Fruit fly (Drosophila melanogaster): ENCODE results near the gene CG15387.

Gene CG15387

dm6 chr2L:2236722-2237121 is 10.6 kb upstream of the CG15387 start, which contains the start of gene Sec24CD (continued):
- TF ChIP-seq emc (GFP tag; optimal IDR thresholded peaks at IDR 0.05) (no peak), TFAM (GFP tag; optimal IDR thresholded peaks at IDR 0.05) (no peak), CG2116 (GFP tag; optimal IDR thresholded peaks at IDR 0.05) (peak; percentile 68), ato (GFP tag; IDR thresholded peaks at IDR 0.05; ENCODE audit: partially characterized antibody) (peak; percentile 98), h (optimal IDR thresholded peaks at IDR 0.05) (no peak), dimm (GFP tag; IDR thresholded peaks at IDR 0.05) (no peak), CG2875 (GFP tag; optimal IDR thresholded peaks at IDR 0.05) (no peak), Sry-δ (GFP tag; optimal IDR thresholded peaks at IDR 0.05) (peak; percentile 74), CG6813 (GFP tag; optimal IDR thresholded peaks at IDR 0.05) (no peak), CG31441 (GFP tag; IDR thresholded peaks at IDR 0.05) (no peak), CG15696 (tag; optimal IDR thresholded peaks at IDR 0.05) (no peak), rib (GFP tag; IDR thresholded peaks at IDR 0.05) (no peak), D19A (tag; optimal IDR thresholded peaks at IDR 0.05) (no peak), Lhr (GFP tag; optimal IDR thresholded peaks at IDR 0.05) (no peak), sens (GFP tag) (peak; percentile 33), NC2α (GFP tag; optimal IDR thresholded peaks at IDR 0.05) (no peak), CG16779 (GFP tag; IDR thresholded peaks at IDR 0.05) (no peak), sqz (GFP tag; optimal IDR thresholded peaks at IDR 0.05) (no peak), CG1602 (GFP tag; optimal IDR thresholded peaks at IDR 0.05) (no peak), gfzf (GFP tag; optimal IDR thresholded peaks at IDR 0.05) (peak; percentile 4), sug (tag; optimal IDR thresholded peaks at IDR 0.05) (no peak), CG34376 (GFP tag; optimal IDR thresholded peaks at IDR 0.05) (peak; percentile 35), tgo (GFP tag; IDR thresholded peaks at IDR 0.05) (no peak), ssp (GFP tag; IDR thresholded peaks at IDR 0.05) (no peak), Adf1 (GFP tag; IDR thresholded peaks at IDR 0.05) (no peak), pita (GFP tag; optimal IDR thresholded peaks at IDR 0.05) (no peak), grau (tag; optimal IDR thresholded peaks at IDR 0.05) (no peak), Sry-β (GFP tag; optimal IDR thresholded peaks at IDR 0.05) (no peak), kni (GFP tag; optimal IDR thresholded peaks at IDR 0.05) (no peak), CG8765 (GFP tag; IDR thresholded peaks at IDR 0.05) (no peak), Fer2 (tag; optimal IDR thresholded peaks at IDR 0.05) (no peak), crol (GFP tag; IDR thresholded peaks at IDR 0.05) (no peak), maf-S (GFP tag; optimal IDR thresholded peaks at IDR 0.05) (no peak), hb (GFP tag; IDR thresholded peaks at IDR 0.05; ENCODE audit: partially characterized antibody) (peak; percentile 93), CG6683 (GFP tag; optimal IDR thresholded peaks at IDR 0.05) (no peak), lov (optimal IDR thresholded peaks at IDR 0.05) (no peak), lov (GFP tag; IDR thresholded peaks at IDR 0.05) (no peak), CG10274 (GFP tag; optimal IDR thresholded peaks at IDR 0.05) (no peak), CG3163 (GFP tag; optimal IDR thresholded peaks at IDR 0.05) (no peak), CG11398 (GFP tag; optimal IDR thresholded peaks at IDR 0.05) (no peak), sc (optimal IDR thresholded peaks at IDR 0.05) (no peak), sc (GFP tag; optimal IDR thresholded peaks at IDR 0.05) (no peak), Hr51 (GFP tag; optimal IDR thresholded peaks at IDR 0.05) (no peak), CG12236 (GFP tag; optimal IDR thresholded peaks at IDR 0.05) (no peak), dpn (GFP tag; optimal IDR thresholded peaks at IDR 0.05) (no peak), dm (GFP tag; optimal IDR thresholded peaks at IDR 0.05) (no peak), Kr (GFP tag; optimal IDR thresholded peaks at IDR 0.05) (no peak), CG4328 (GFP tag; optimal IDR thresholded peaks at IDR 0.05) (no peak), Sin3A (optimal IDR thresholded peaks at IDR 0.05) (no peak), CG18262 (tag; optimal IDR thresholded peaks at IDR 0.05) (no peak), C15 (GFP tag; IDR thresholded peaks at IDR 0.05) (no peak), CG2129 (GFP tag; IDR thresholded peaks at IDR 0.05; ENCODE audit: partially characterized antibody) (no peak), ewg (GFP tag; optimal IDR thresholded peaks at IDR 0.05) (no peak)

Data from whole organism, embryonic.